Worm (Caenorhabditis elegans) whole organism, early embryonic: ENCODE data around the gene gtf-2E1.

Experiments
- B0310.2 ChIP-seq: sonication (generic microtip); optimal IDR thresholded peaks from 2 replicates; lab custom pipeline; 2016; ENCODE audit warnings: mild to moderate bottlenecking, missing genetic modification characterization, missing compliant biosample characterization
- aly-1 ChIP-seq: sonication (generic microtip); optimal IDR thresholded peaks from 2 replicates; lab custom pipeline; 2016; ENCODE audit warnings: missing genetic modification characterization, missing compliant biosample characterization
- ama-1 ChIP-seq: fragments of 150-350 bp; optimal IDR thresholded peaks from 2 replicates; lab custom pipeline; 2014
- ceh-13 ChIP-seq: fragments of 200-800 bp; sonication (Bioruptor generic); optimal IDR thresholded peaks from 2 replicates; lab custom pipeline; 2018; ENCODE audit warnings: mild to moderate bottlenecking, missing genetic modification characterization, missing compliant biosample characterization
- ets-7 ChIP-seq: sonication (generic microtip); optimal IDR thresholded peaks from 2 replicates; lab custom pipeline; 2016; ENCODE audit warnings: missing genotype, missing genetic modification characterization, missing compliant biosample characterization
- flt-1 ChIP-seq: fragments of 200-800 bp; sonication (Bioruptor generic); IDR thresholded peaks from 2 replicates; pipeline ENCODE4 v1.3.6; 2022; ENCODE audit warnings: missing genetic modification characterization, missing compliant biosample characterization
- hnd-1 ChIP-seq: sonication (generic microtip); optimal IDR thresholded peaks from 2 replicates; lab custom pipeline; 2016; ENCODE audit warnings: missing genetic modification characterization, missing compliant biosample characterization
- pes-1 ChIP-seq: fragments of 200-800 bp; sonication (Bioruptor generic); IDR thresholded peaks from 2 replicates; pipeline ENCODE4 v1.3.6; 2022; ENCODE audit warnings: missing genetic modification reagents, missing genetic modification characterization, missing compliant biosample characterization
- tbx-11 ChIP-seq: fragments of 200-800 bp; sonication (Bioruptor generic); IDR thresholded peaks from 2 replicates; pipeline ENCODE4 v1.3.6; 2022; ENCODE audit warnings: missing genetic modification characterization, missing compliant biosample characterization

DNA sequence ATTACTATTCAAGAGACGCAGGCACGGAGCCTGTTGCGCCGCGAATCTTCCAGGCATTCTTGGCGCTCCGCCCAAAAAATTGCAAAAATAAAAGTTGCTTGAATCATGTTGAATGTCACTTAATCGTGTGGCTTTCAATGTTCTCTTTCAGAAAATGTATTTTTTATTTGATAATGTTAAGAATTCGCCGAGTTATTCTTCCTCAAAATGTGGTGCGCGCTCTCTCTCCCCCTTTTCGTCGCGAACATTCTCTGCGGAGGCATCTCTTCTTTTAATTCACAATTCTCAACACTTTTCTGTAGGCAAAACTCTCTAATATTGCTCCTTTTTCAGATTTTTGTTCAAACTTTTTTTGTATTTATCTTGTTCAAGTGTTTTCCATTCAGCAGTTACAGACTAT, 23.3 kb downstream of the gtf-2E1 start:
- TF ChIP-seq pes-1 (peak; percentile 50; the same call in 1 of the 2 replicates), ceh-13 (GFP tag; lab: Kevin White, UChicago) (peak; percentile 65), hnd-1 (peak; percentile 53), tbx-11 (GFP tag; lab: Robert Waterston, UW) (no peak), ama-1 (lab: Kevin White, UChicago) (no peak), flt-1 (GFP tag; lab: Robert Waterston, UW) (peak; percentile 67), B0310.2 (peak; percentile 55), aly-1 (no peak), ets-7 (tag; lab: Kevin White, UChicago) (no peak)
